Fruit fly (Drosophila melanogaster): ENCODE measurements around the gene gukh.

gukh gene

DNA sequence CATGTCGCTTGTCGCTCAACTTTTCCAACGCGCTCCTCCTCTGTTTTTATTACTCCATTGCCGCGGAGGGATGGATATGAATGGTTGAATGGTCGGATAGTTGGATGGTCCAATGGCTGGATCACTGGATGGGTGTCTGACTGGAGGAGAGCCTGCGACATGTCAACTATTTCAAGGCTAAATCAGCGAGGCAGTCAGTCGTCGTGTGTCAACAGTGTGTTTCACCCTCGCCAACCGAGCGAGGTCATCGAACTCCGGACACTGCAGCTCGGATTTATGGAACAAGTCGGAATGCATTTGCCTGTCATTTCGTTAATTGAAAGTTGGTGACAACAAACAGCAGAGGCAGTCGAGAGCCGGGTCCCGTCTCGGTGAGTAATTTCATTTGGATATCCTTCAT is 88.1 kb downstream of the gukh start:
- TF ChIP-seq D1 (tag; optimal IDR thresholded peaks at IDR 0.05) (no peak), EcR (GFP tag; optimal IDR thresholded peaks at IDR 0.05) (peak; percentile 96)
